Worm (Caenorhabditis elegans) whole organism, L3 larva: ENCODE data around the gene zig-12.

Experiments used
- daf-12 ChIP-seq: fragments of 150-350 bp; optimal IDR thresholded peaks from 2 replicates; lab custom pipeline; 2014; ENCODE audit warnings: missing biosample characterization, missing genetic modification reagents, missing genetic modification characterization
- elt-3 ChIP-seq, 3 experiments: fragments of 150-350 bp in 1 of 3; sonication (generic microtip) in 2 of 3; optimal IDR thresholded peaks; 2 replicates in 2 of 3; 4 replicates in 1 of 3; lab custom pipeline; 2014 to 2017; ENCODE audit warnings: missing biosample characterization in 3 of 3, missing genetic modification characterization in 3 of 3
- fkh-10 ChIP-seq: sonication (generic microtip); optimal IDR thresholded peaks from 2 replicates; lab custom pipeline; 2017; ENCODE audit warnings: missing biosample characterization, missing genetic modification reagents, missing genetic modification characterization
- lsy-12 ChIP-seq: sonication (generic microtip); optimal IDR thresholded peaks from 2 replicates; lab custom pipeline; 2016; ENCODE audit warnings: mild to moderate bottlenecking, missing genetic modification characterization, missing compliant biosample characterization
- nhr-237 ChIP-seq: fragments of 150-350 bp; optimal IDR thresholded peaks from 2 replicates; lab custom pipeline; 2014; ENCODE audit warnings: missing biosample characterization, missing genetic modification characterization
- pha-4 ChIP-seq: fragments of 150-350 bp; optimal IDR thresholded peaks from 2 replicates; lab custom pipeline; 2014; ENCODE audit warnings: missing biosample characterization, missing genetic modification reagents, missing genetic modification characterization
- sea-2 ChIP-seq: fragments of 150-350 bp; sonication (generic microtip); optimal IDR thresholded peaks from 4 replicates; lab custom pipeline; 2014; ENCODE audit warnings: missing biosample characterization, missing genetic modification reagents, missing genetic modification characterization
- snpc-4 ChIP-seq: fragments of 150-350 bp; optimal IDR thresholded peaks from 2 replicates; lab custom pipeline; 2014; ENCODE audit warnings: missing biosample characterization, missing genetic modification characterization
- unc-39 ChIP-seq: sonication (generic microtip); optimal IDR thresholded peaks from 4 replicates; lab custom pipeline; 2017; ENCODE audit warnings: missing biosample characterization, missing genetic modification characterization
- unc-62 ChIP-seq: fragments of 150-350 bp; sonication (generic microtip); optimal IDR thresholded peaks from 4 replicates; lab custom pipeline; 2014; ENCODE audit warnings: missing biosample characterization, missing genetic modification reagents, missing genetic modification characterization
- ztf-11 ChIP-seq: fragments of 150-350 bp; optimal IDR thresholded peaks from 2 replicates; lab custom pipeline; 2014; ENCODE audit warnings: missing biosample characterization, missing genetic modification characterization

DNA sequence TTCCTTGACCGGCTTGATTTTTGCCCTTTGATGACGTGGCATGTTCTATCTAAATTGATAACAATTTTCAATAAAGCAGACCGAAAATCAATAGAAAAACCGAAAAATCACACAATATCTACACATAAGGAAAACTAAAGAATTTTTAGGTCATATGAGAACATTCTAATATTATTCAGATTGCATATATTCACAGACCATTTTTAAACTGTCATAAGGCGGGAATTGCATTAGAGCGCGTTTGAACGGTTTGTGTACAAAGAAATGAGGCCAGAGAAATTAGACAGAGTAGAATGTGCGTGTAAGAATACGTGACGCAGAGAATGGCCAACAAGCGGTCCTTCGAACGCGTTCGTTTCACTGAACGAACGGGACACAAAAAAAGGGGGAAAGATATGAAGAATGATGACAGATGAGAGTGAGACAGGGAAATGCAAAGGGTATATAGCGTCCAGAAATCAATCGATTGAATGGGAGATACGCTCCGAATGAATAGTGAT is 26.7 kb upstream of the zig-12 start, which contains the start of gene M02D8.3:
- TF ChIP-seq daf-12 (no peak), lsy-12 (tag; lab: Kevin White, UChicago) (no peak), unc-39 (tag; lab: Kevin White, UChicago) (no peak), elt-3 (tag; optimal IDR thresholded peaks at IDR 0.05; lab: Kevin White, UChicago) (no peak), sea-2 (no peak), nhr-237 (tag; lab: Kevin White, UChicago) (no peak), pha-4 (tag; lab: Kevin White, UChicago) (peak; percentile 88), unc-62 (GFP tag; lab: Kevin White, UChicago) (no peak), snpc-4 (tag; lab: Kevin White, UChicago) (peak; percentile 38), fkh-10 (GFP tag; lab: Kevin White, UChicago) (no peak), ztf-11 (tag; lab: Kevin White, UChicago) (no peak)
